Fruit fly (Drosophila melanogaster) whole organism, embryonic: ENCODE results near the gene Gfat2.

Source experiments
- Atf6 ChIP-seq: fragments of 200-800 bp; sonication (Bioruptor generic); IDR thresholded peaks from 2 replicates; pipeline ENCODE4 v1.3.6; 2022; ENCODE audit warnings: missing biosample characterization, missing genetic modification characterization
- BEAF-32 ChIP-seq: fragments of 200-800 bp; sonication (Bioruptor generic); optimal IDR thresholded peaks from 3 replicates; lab custom pipeline; 2017; ENCODE audit warnings: missing biosample characterization, missing genetic modification characterization, mild to moderate bottlenecking, moderate library complexity, missing genetic modification reagents
- CG1024 ChIP-seq: fragments of 200-800 bp; sonication (Bioruptor generic); IDR thresholded peaks from 2 replicates; pipeline ENCODE4 v1.3.6; 2022; ENCODE audit warnings: missing biosample characterization, missing genetic modification characterization
- CG10321 ChIP-seq: fragments of 200-800 bp; sonication (Bioruptor generic); IDR thresholded peaks from 2 replicates; pipeline ENCODE4 v1.3.6; 2022; ENCODE audit warnings: missing biosample characterization, missing genetic modification characterization
- CG10565 ChIP-seq: fragments of 200-800 bp; sonication (Bioruptor generic); optimal IDR thresholded peaks from 3 replicates; lab custom pipeline; 2016; ENCODE audit warnings: missing biosample characterization, mild to moderate bottlenecking, missing genetic modification characterization
- CG10654 ChIP-seq: fragments of 200-800 bp; sonication (Bioruptor generic); optimal IDR thresholded peaks from 2 replicates; lab custom pipeline; 2016; ENCODE audit warnings: missing biosample characterization, missing genetic modification characterization
- CG11456 ChIP-seq: fragments of 200-800 bp; sonication (Bioruptor generic); IDR thresholded peaks from 3 replicates; pipeline ENCODE4 v1.3.6; 2022; ENCODE audit warnings: missing biosample characterization, missing genetic modification characterization
- CG11723 ChIP-seq: fragments of 200-800 bp; sonication (Bioruptor generic); optimal IDR thresholded peaks from 2 replicates; lab custom pipeline; 2017; ENCODE audit warnings: missing biosample characterization, mild to moderate bottlenecking, missing genetic modification characterization
- CG12104 ChIP-seq: fragments of 200-800 bp; sonication (Bioruptor generic); optimal IDR thresholded peaks from 3 replicates; lab custom pipeline; 2016; ENCODE audit warnings: missing biosample characterization, missing genetic modification characterization
- CG13624 ChIP-seq: fragments of 200-800 bp; sonication (Bioruptor generic); optimal IDR thresholded peaks from 2 replicates; lab custom pipeline; 2016; ENCODE audit warnings: missing biosample characterization, missing genetic modification characterization
- CG14441 ChIP-seq: fragments of 200-800 bp; sonication (Bioruptor generic); IDR thresholded peaks from 2 replicates; pipeline ENCODE4 v1.3.6; 2022; ENCODE audit warnings: missing biosample characterization, missing genetic modification characterization
- CG15696 ChIP-seq: fragments of 200-800 bp; sonication (Bioruptor generic); optimal IDR thresholded peaks from 2 replicates; lab custom pipeline; 2019; ENCODE audit warnings: missing biosample characterization, mild to moderate bottlenecking, missing genetic modification characterization, moderate library complexity
- CG17328 ChIP-seq: fragments of 200-800 bp; sonication (Bioruptor generic); IDR thresholded peaks from 2 replicates; pipeline ENCODE4 v1.3.6; 2022; ENCODE audit warnings: missing biosample characterization, missing genetic modification characterization
- CG17912 ChIP-seq: fragments of 200-800 bp; sonication (Bioruptor generic); optimal IDR thresholded peaks from 2 replicates; lab custom pipeline; 2018; ENCODE audit warnings: missing biosample characterization, mild to moderate bottlenecking, missing genetic modification characterization
- CG2120 ChIP-seq: fragments of 200-800 bp; sonication (Bioruptor generic); optimal IDR thresholded peaks from 3 replicates; lab custom pipeline; 2016; ENCODE audit warnings: missing biosample characterization, missing genetic modification characterization
- CG2875 ChIP-seq: fragments of 200-800 bp; sonication (Bioruptor generic); optimal IDR thresholded peaks from 2 replicates; lab custom pipeline; 2017; ENCODE audit warnings: missing biosample characterization, mild to moderate bottlenecking, missing genetic modification characterization, missing genetic modification reagents
- CG30403 ChIP-seq: fragments of 200-800 bp; sonication (Bioruptor generic); optimal IDR thresholded peaks from 3 replicates; lab custom pipeline; 2016; ENCODE audit warnings: missing biosample characterization, missing genetic modification characterization
- CG34224 ChIP-seq: fragments of 200-800 bp; sonication (Bioruptor generic); IDR thresholded peaks from 3 replicates; pipeline ENCODE4 v1.3.6; 2022; ENCODE audit warnings: missing biosample characterization, missing genetic modification characterization; ENCODE audit not compliant: partially characterized antibody
- CG4617 ChIP-seq: fragments of 200-800 bp; sonication (Bioruptor generic); optimal IDR thresholded peaks from 3 replicates; lab custom pipeline; 2016; ENCODE audit warnings: missing biosample characterization, missing genetic modification characterization, borderline replicate concordance
- CG6813 ChIP-seq: fragments of 200-800 bp; sonication (Bioruptor generic); optimal IDR thresholded peaks from 2 replicates; lab custom pipeline; 2017; ENCODE audit warnings: missing biosample characterization, missing genetic modification characterization, mild to moderate bottlenecking, moderate library complexity, missing genetic modification reagents
- CG9609 ChIP-seq: fragments of 200-800 bp; sonication (Bioruptor generic); optimal IDR thresholded peaks from 3 replicates; lab custom pipeline; 2016; ENCODE audit warnings: missing biosample characterization, missing genetic modification characterization
- CG9797 ChIP-seq: fragments of 200-800 bp; sonication (Bioruptor generic); optimal IDR thresholded peaks from 3 replicates; lab custom pipeline; 2018; ENCODE audit warnings: missing biosample characterization, mild to moderate bottlenecking, missing genetic modification characterization
- CG9932 ChIP-seq: fragments of 200-800 bp; sonication (Bioruptor generic); IDR thresholded peaks from 2 replicates; pipeline ENCODE4 v1.3.6; 2022; ENCODE audit warnings: missing biosample characterization, missing genetic modification characterization
- CHES-1-like ChIP-seq: fragments of 200-800 bp; sonication (Bioruptor generic); optimal IDR thresholded peaks from 2 replicates; lab custom pipeline; 2016; ENCODE audit warnings: missing biosample characterization, missing genetic modification characterization
- Camta ChIP-seq: fragments of 200-800 bp; sonication (Bioruptor generic); optimal IDR thresholded peaks from 2 replicates; lab custom pipeline; 2016; ENCODE audit warnings: missing biosample characterization, missing genetic modification characterization
- D ChIP-seq, 2 experiments: fragments of 200-800 bp in 1 of 2; fragments of >200 bp in 1 of 2; sonication (Bioruptor generic) in 1 of 2; optimal IDR thresholded peaks; 2 replicates in 1 of 2; 3 replicates in 1 of 2; lab custom pipeline; 2017; ENCODE audit warnings: mild to moderate bottlenecking in 1 of 2, missing biosample characterization in 1 of 2, missing genetic modification characterization in 1 of 2, missing genetic modification reagents in 1 of 2
- Ets65A ChIP-seq: fragments of 200-800 bp; sonication (Bioruptor generic); peaks from one replicate; lab custom pipeline; 2016; ENCODE audit warnings: missing biosample characterization, missing genetic modification characterization
- Ets97D ChIP-seq: fragments of 200-800 bp; sonication (Bioruptor generic); optimal IDR thresholded peaks from 3 replicates; lab custom pipeline; 2016; ENCODE audit warnings: missing biosample characterization, missing genetic modification characterization
- Max ChIP-seq: fragments of 200-800 bp; sonication (Bioruptor generic); optimal IDR thresholded peaks from 2 replicates; lab custom pipeline; 2016; ENCODE audit warnings: missing biosample characterization, mild to moderate bottlenecking, missing genetic modification characterization
- NC2β ChIP-seq: fragments of 200-800 bp; sonication (Bioruptor generic); optimal IDR thresholded peaks from 2 replicates; lab custom pipeline; 2016; ENCODE audit warnings: missing biosample characterization, missing genetic modification characterization
- Nf-YB ChIP-seq: fragments of 200-800 bp; sonication (Bioruptor generic); optimal IDR thresholded peaks from 3 replicates; lab custom pipeline; 2019; ENCODE audit warnings: missing biosample characterization, mild to moderate bottlenecking, missing genetic modification characterization, moderate library complexity
- Ptx1 ChIP-seq: fragments of 200-800 bp; sonication (Bioruptor generic); IDR thresholded peaks from 2 replicates; pipeline ENCODE4 v1.3.6; 2022; ENCODE audit warnings: missing biosample characterization, missing genetic modification characterization
- Rx ChIP-seq: fragments of 200-800 bp; sonication (Bioruptor generic); IDR thresholded peaks from 2 replicates; pipeline ENCODE4 v1.3.6; 2022; ENCODE audit warnings: missing biosample characterization, missing genetic modification characterization
- Stat92E ChIP-seq, 3 experiments: fragments of >200 bp in 2 of 3; fragments of 200-800 bp in 1 of 3; sonication (Bioruptor generic) in 1 of 3; optimal IDR thresholded peaks; 2 replicates each; lab custom pipeline; 2017 to 2019; ENCODE audit warnings: missing biosample characterization in 3 of 3, missing genetic modification characterization in 3 of 3, mild to moderate bottlenecking in 1 of 3, moderate library complexity in 1 of 3
- ab ChIP-seq: fragments of 200-800 bp; sonication (Bioruptor generic); optimal IDR thresholded peaks from 2 replicates; lab custom pipeline; 2016; ENCODE audit warnings: missing biosample characterization, missing genetic modification characterization
- al ChIP-seq: fragments of 200-800 bp; sonication (Bioruptor generic); IDR thresholded peaks from 2 replicates; pipeline ENCODE4 v1.3.6; 2022; ENCODE audit warnings: missing biosample characterization, missing genetic modification characterization
- dimm ChIP-seq: fragments of 200-800 bp; sonication (Bioruptor generic); IDR thresholded peaks from 2 replicates; pipeline ENCODE4 v1.3.6; 2022; ENCODE audit warnings: missing biosample characterization, missing genetic modification characterization
- emc ChIP-seq: fragments of 200-800 bp; sonication (Bioruptor generic); optimal IDR thresholded peaks from 2 replicates; lab custom pipeline; 2016; ENCODE audit warnings: missing biosample characterization, missing genetic modification characterization
- eve ChIP-seq, 2 experiments: fragments of >200 bp; optimal IDR thresholded peaks; 2 replicates each; lab custom pipeline; 2017; ENCODE audit warnings: missing biosample characterization in 2 of 2, missing genetic modification characterization in 2 of 2
- gcm2 ChIP-seq: fragments of 200-800 bp; sonication (Bioruptor generic); optimal IDR thresholded peaks from 2 replicates; lab custom pipeline; 2016; ENCODE audit warnings: missing biosample characterization, missing genetic modification characterization
- lab ChIP-seq: fragments of 200-800 bp; sonication (Bioruptor generic); optimal IDR thresholded peaks from 3 replicates; lab custom pipeline; 2017; ENCODE audit warnings: missing biosample characterization, missing genetic modification characterization, mild to moderate bottlenecking, moderate library complexity, missing genetic modification reagents
- luna ChIP-seq: fragments of 200-800 bp; sonication (Bioruptor generic); optimal IDR thresholded peaks from 2 replicates; lab custom pipeline; 2016; ENCODE audit warnings: missing biosample characterization, missing genetic modification characterization
- oc ChIP-seq: fragments of 200-800 bp; sonication (Bioruptor generic); optimal IDR thresholded peaks from 2 replicates; lab custom pipeline; 2018; ENCODE audit warnings: missing biosample characterization, mild to moderate bottlenecking, missing genetic modification characterization, moderate library complexity
- psq ChIP-seq: fragments of 200-800 bp; sonication (Bioruptor generic); optimal IDR thresholded peaks from 2 replicates; lab custom pipeline; 2017; ENCODE audit warnings: missing biosample characterization, missing genetic modification characterization
- pum ChIP-seq: fragments of 200-800 bp; sonication (Bioruptor generic); optimal IDR thresholded peaks from 2 replicates; lab custom pipeline; 2016; ENCODE audit warnings: missing biosample characterization, missing genetic modification characterization
- pzg ChIP-seq: fragments of 200-800 bp; sonication (Bioruptor generic); optimal IDR thresholded peaks from 3 replicates; lab custom pipeline; 2018; ENCODE audit warnings: missing biosample characterization, mild to moderate bottlenecking, missing genetic modification characterization, moderate library complexity
- scrt ChIP-seq: fragments of 200-800 bp; sonication (Bioruptor generic); optimal IDR thresholded peaks from 2 replicates; lab custom pipeline; 2018; ENCODE audit warnings: missing biosample characterization, mild to moderate bottlenecking, missing genetic modification characterization, moderate library complexity
- sima ChIP-seq: fragments of 200-800 bp; sonication (Bioruptor generic); optimal IDR thresholded peaks from 2 replicates; lab custom pipeline; 2016; ENCODE audit warnings: missing biosample characterization, missing genetic modification characterization
- zen ChIP-seq: fragments of 200-800 bp; sonication (Bioruptor generic); optimal IDR thresholded peaks from 3 replicates; lab custom pipeline; 2018; ENCODE audit warnings: missing biosample characterization, mild to moderate bottlenecking, missing genetic modification characterization, moderate library complexity

The Gfat2 gene

DNA sequence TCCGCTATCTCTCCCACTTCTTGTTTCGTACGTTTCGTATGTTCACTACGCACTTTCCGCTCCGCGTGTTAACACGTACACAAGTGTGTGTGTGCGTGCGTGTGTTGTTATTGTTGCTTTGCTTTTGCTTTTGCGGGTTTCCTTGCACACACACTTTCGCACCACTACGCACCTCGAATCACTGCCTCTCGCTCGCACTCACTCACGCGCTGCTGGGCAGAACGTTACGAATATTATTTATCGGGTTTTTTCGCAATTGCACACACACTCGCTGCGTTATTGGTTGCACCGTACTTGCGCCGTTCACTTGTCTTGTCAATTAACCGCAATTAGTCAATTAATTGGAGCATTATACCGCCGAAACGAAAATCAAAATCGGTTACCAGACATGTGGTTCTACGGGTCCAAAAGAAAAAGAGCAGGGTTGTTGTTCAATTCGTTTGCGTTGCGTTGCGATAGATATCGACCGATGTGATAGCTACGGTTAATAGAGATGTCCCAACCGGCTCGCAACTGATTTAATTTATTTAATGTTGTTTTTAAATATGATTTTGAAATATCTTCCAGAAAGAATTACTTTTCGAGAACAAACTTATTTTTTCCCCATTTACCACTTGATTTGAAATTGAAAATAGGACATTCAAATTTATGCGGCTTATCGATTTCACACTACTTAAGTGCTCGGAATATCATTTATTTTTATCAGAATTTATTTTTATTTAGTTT lies 3.4 kb downstream of the Gfat2 start, which contains the start of gene larp (continued):
- peak; percentile 68 for TF ChIP-seq pzg
- peak; percentile 60; the same call in 1 of the 2 replicates for TF ChIP-seq Atf6 (GFP tag; lab: Robert Waterston, UW)
- TF ChIP-seq CG17328 (GFP tag; lab: Robert Waterston, UW) = peak; percentile 70
- TF ChIP-seq CG30403 (GFP tag; lab: Kevin White, UChicago) = peak; percentile 66
- no peak; the same call in 1 of the 2 replicates for TF ChIP-seq CG10321 (GFP tag; lab: Robert Waterston, UW)
- TF ChIP-seq Ets97D (GFP tag; lab: Kevin White, UChicago) = peak; percentile 80
- TF ChIP-seq NC2β = peak; percentile 45
- TF ChIP-seq CG11723 (GFP tag; lab: Kevin White, UChicago) = peak; percentile 33
- TF ChIP-seq CG11456 (GFP tag; lab: Robert Waterston, UW) = peak; percentile 83
- peak; percentile 85 for TF ChIP-seq CG2120
- TF ChIP-seq CG10565 (GFP tag; lab: Kevin White, UChicago) = no peak
- peak; percentile 95 for TF ChIP-seq Ets65A (GFP tag; lab: Kevin White, UChicago)
- peak; percentile 19 for TF ChIP-seq CG12104 (GFP tag; lab: Kevin White, UChicago)
- no peak for TF ChIP-seq ab (GFP tag; lab: Kevin White, UChicago)
- no peak for TF ChIP-seq dimm (GFP tag; lab: Robert Waterston, UW)
- peak; percentile 20 for TF ChIP-seq zen (tag; lab: Kevin White, UChicago)
- peak; percentile 91 for TF ChIP-seq CG34224 (GFP tag; lab: Robert Waterston, UW)
- peak; percentile 58 for TF ChIP-seq luna (GFP tag; lab: Kevin White, UChicago)
- TF ChIP-seq psq (GFP tag; lab: Kevin White, UChicago) = peak; percentile 86
- no peak for TF ChIP-seq eve (GFP tag; optimal IDR thresholded peaks at IDR 0.05; lab: Kevin White, UChicago)
- TF ChIP-seq pum (GFP tag; lab: Kevin White, UChicago) = peak; percentile 50
- TF ChIP-seq CG1024 (GFP tag; lab: Robert Waterston, UW) = peak; percentile 47; the same call in 1 of the 2 replicates
- TF ChIP-seq CG9932 (GFP tag; lab: Robert Waterston, UW) = peak; percentile 94
- no peak for TF ChIP-seq CG17912
- TF ChIP-seq oc (tag; lab: Kevin White, UChicago) = peak; percentile 41
- TF ChIP-seq emc (GFP tag; lab: Kevin White, UChicago) = peak; percentile 11
- TF ChIP-seq D (optimal IDR thresholded peaks at IDR 0.05; lab: Kevin White, UChicago) = peak; percentile 53
- TF ChIP-seq D (GFP tag; optimal IDR thresholded peaks at IDR 0.05; lab: Kevin White, UChicago) = peak; percentile 26
- peak; percentile 39 for TF ChIP-seq CG9797 (GFP tag; lab: Kevin White, UChicago)
- peak; percentile 78 for TF ChIP-seq al (GFP tag; lab: Robert Waterston, UW)
- peak; percentile 71 for TF ChIP-seq Max (GFP tag; lab: Kevin White, UChicago)
- TF ChIP-seq CG4617 (GFP tag; lab: Kevin White, UChicago) = peak; percentile 60
- TF ChIP-seq sima = no peak
- peak; percentile 64 for TF ChIP-seq CG15696
- no peak for TF ChIP-seq CG2875 (GFP tag; lab: Kevin White, UChicago)
- peak; percentile 57 for TF ChIP-seq CG10654
- no peak for TF ChIP-seq Stat92E (GFP tag; optimal IDR thresholded peaks at IDR 0.05; lab: Kevin White, UChicago)
- peak; percentile 80 for TF ChIP-seq CG14441 (GFP tag; lab: Robert Waterston, UW)
- TF ChIP-seq Ptx1 (GFP tag; lab: Robert Waterston, UW) = peak; percentile 76
- no peak for TF ChIP-seq scrt (GFP tag; lab: Kevin White, UChicago)
- no peak for TF ChIP-seq Nf-YB (GFP tag; lab: Kevin White, UChicago)
- TF ChIP-seq BEAF-32 (GFP tag; lab: Kevin White, UChicago) = peak; percentile 97
- peak; percentile 13 for TF ChIP-seq CG6813
- peak; percentile 45 for TF ChIP-seq Camta (GFP tag; lab: Kevin White, UChicago)
- TF ChIP-seq CG13624 (GFP tag; lab: Kevin White, UChicago) = peak; percentile 56
- no peak for TF ChIP-seq gcm2 (GFP tag; lab: Kevin White, UChicago)
- TF ChIP-seq Rx (GFP tag; lab: Robert Waterston, UW) = peak; percentile 55; the same call in 1 of the 2 replicates
- peak; percentile 37 for TF ChIP-seq CHES-1-like
- TF ChIP-seq CG9609 (GFP tag; lab: Kevin White, UChicago) = peak; percentile 70
- peak; percentile 51 for TF ChIP-seq lab
